Worm (Caenorhabditis elegans): ENCODE data around the gene sfxn-1.4.

The sfxn-1.4 gene

DNA sequence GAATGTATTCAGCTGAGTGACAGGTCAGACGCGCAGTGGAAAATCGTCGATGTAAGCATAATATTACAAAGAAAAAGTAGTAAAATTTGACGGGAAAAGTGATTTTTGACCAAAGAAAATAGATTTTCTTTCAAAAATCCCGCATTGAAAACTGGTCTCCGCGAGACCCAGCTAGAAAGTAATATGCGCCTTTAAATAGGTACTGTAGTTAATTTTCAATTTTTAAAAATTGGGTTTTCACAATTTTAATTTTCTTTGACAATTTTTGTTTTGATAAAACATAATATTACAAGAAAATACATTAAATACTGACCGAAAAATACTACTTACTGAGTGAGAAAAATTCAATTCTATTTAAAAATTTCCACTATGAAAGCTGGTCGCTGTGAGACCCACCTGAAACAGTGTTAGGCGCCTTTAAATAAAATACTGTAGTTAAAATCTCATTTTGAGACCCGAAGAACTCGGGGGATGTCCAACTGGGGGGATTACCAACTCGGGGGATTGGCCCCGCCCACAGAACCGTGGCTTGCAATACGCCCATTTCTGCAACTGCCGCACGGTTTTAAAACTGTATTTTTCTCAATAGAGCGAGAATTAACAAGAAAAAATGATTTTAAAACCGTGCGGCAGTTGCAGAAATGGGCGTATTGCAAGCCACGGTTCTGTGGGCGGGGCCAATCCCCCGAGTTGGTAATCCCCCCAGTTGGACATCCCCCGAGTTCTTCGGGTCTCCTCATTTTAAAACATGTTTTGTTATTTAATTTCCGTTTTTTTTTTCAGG, 14.3 kb upstream of the sfxn-1.4 start, which contains the start of gene tars-1:
TSS of gene tars-1 (minus strand) at position 497 of the 784 bp plus-strand sequence.
- peak; percentile 20 for TF ChIP-seq unc-55 (GFP tag; optimal IDR thresholded peaks at IDR 0.05)

DNA sequence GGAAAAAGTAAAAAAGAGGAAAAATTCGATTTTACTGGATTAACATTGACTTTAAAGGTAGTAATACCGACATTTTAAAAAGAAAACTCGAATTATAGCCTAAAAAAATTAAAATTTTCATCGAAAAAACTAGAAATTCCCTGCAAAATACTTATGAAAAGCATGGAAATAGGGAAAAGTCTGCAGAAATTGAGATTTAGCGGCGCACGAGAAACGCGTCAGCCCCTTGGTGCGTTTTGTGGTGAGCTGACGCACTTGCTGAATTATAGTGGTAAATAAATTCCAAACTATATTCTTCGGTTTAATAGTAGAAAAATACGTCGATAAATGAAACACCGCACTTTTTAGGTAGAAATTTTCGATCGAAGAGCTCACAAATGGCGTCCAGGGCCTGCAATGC, 13.4 kb upstream of the sfxn-1.4 start:
- TF ChIP-seq pha-4 (tag; optimal IDR thresholded peaks at IDR 0.05) (no peak), ceh-19 (GFP tag; optimal IDR thresholded peaks at IDR 0.05) (no peak), ref-2 (tag; optimal IDR thresholded peaks at IDR 0.05) (no peak), ztf-16 (tag; optimal IDR thresholded peaks at IDR 0.05) (peak; percentile 1), ceh-18 (tag; optimal IDR thresholded peaks at IDR 0.05) (peak; percentile 14), zip-5 (tag; optimal IDR thresholded peaks at IDR 0.05) (no peak), che-1 (tag; optimal IDR thresholded peaks at IDR 0.05) (peak; percentile 8), ama-1 (optimal IDR thresholded peaks at IDR 0.05) (no peak), K09A11.1 (tag; optimal IDR thresholded peaks at IDR 0.05; ENCODE audit: insufficient read depth) (no peak), nfya-1 (tag; optimal IDR thresholded peaks at IDR 0.05) (peak; percentile 37), hlh-8 (tag; optimal IDR thresholded peaks at IDR 0.05) (no peak), F13H6.1 (tag; optimal IDR thresholded peaks at IDR 0.05) (no peak), nhr-11 (tag; optimal IDR thresholded peaks at IDR 0.05) (no peak), rnt-1 (tag; optimal IDR thresholded peaks at IDR 0.05) (peak; percentile 18), syd-9 (tag; optimal IDR thresholded peaks at IDR 0.05) (no peak), dmd-4 (tag; optimal IDR thresholded peaks at IDR 0.05; ENCODE audit: borderline replicate concordance) (no peak), ceh-30 (tag; optimal IDR thresholded peaks at IDR 0.05) (no peak), ceh-9 (tag; optimal IDR thresholded peaks at IDR 0.05) (no peak), pqm-1 (tag; optimal IDR thresholded peaks at IDR 0.05) (no peak), dve-1 (tag; optimal IDR thresholded peaks at IDR 0.05) (no peak), ahr-1 (tag; optimal IDR thresholded peaks at IDR 0.05) (no peak), nhr-232 (tag; optimal IDR thresholded peaks at IDR 0.05) (no peak), hlh-30 (tag; optimal IDR thresholded peaks at IDR 0.05; ENCODE audit: insufficient read depth) (no peak), ceh-6 (GFP tag; optimal IDR thresholded peaks at IDR 0.05) (peak; percentile 1), pat-9 (tag; optimal IDR thresholded peaks at IDR 0.05) (peak; percentile 25), hlh-6 (tag; optimal IDR thresholded peaks at IDR 0.05) (no peak), madf-2 (tag; optimal IDR thresholded peaks at IDR 0.05) (no peak), ceh-14 (tag; optimal IDR thresholded peaks at IDR 0.05) (no peak), ceh-31 (tag; optimal IDR thresholded peaks at IDR 0.05) (peak; percentile 56), Y22D7AL.16 (tag; optimal IDR thresholded peaks at IDR 0.05) (no peak), sox-2 (GFP tag; IDR thresholded peaks at IDR 0.05) (no peak), elt-2 (tag; optimal IDR thresholded peaks at IDR 0.05) (no peak), sox-4 (tag; optimal IDR thresholded peaks at IDR 0.05) (peak; percentile 22), eyg-1 (tag; optimal IDR thresholded peaks at IDR 0.05) (no peak), unc-55 (GFP tag; optimal IDR thresholded peaks at IDR 0.05) (no peak), npax-4 (tag; optimal IDR thresholded peaks at IDR 0.05) (no peak), tbx-2 (tag; optimal IDR thresholded peaks at IDR 0.05) (peak; percentile 14), hlh-15 (tag; optimal IDR thresholded peaks at IDR 0.05) (no peak), odd-2 (tag; optimal IDR thresholded peaks at IDR 0.05) (no peak), ceh-48 (tag; optimal IDR thresholded peaks at IDR 0.05) (no peak), gmeb-2 (tag; optimal IDR thresholded peaks at IDR 0.05) (no peak), lin-11 (tag; optimal IDR thresholded peaks at IDR 0.05) (no peak), pros-1 (tag; optimal IDR thresholded peaks at IDR 0.05) (no peak), C08G9.2 (tag; optimal IDR thresholded peaks at IDR 0.05) (no peak), ceh-34 (tag; optimal IDR thresholded peaks at IDR 0.05) (no peak), T23F11.4 (GFP tag; optimal IDR thresholded peaks at IDR 0.05) (no peak), pha-2 (tag; optimal IDR thresholded peaks at IDR 0.05) (no peak), ceh-2 (tag; optimal IDR thresholded peaks at IDR 0.05) (no peak), fkh-6 (tag; optimal IDR thresholded peaks at IDR 0.05) (no peak), lim-6 (tag; optimal IDR thresholded peaks at IDR 0.05) (no peak)

Measured in whole organism, late embryonic.